Worm (Caenorhabditis elegans) whole organism, L4 larva: Measurements from ENCODE around the gene cpt-2.

ENCODE experiments used
- D1046.2 ChIP-seq: fragments of 200-800 bp; sonication (Bioruptor generic); IDR thresholded peaks from 2 replicates; pipeline ENCODE4 v1.3.6; 2022; ENCODE audit warnings: missing genetic modification characterization, missing compliant biosample characterization
- F37D6.2 ChIP-seq: sonication (generic microtip); optimal IDR thresholded peaks from 2 replicates; lab custom pipeline; 2016; ENCODE audit warnings: mild to moderate bottlenecking, missing genetic modification characterization, missing compliant biosample characterization
- R02D3.7 ChIP-seq: fragments of 150-350 bp; sonication (generic microtip); optimal IDR thresholded peaks from 3 replicates; lab custom pipeline; 2014; ENCODE audit warnings: missing biosample characterization, missing genetic modification characterization
- T26A8.4 ChIP-seq: fragments of 200-800 bp; sonication (Bioruptor generic); IDR thresholded peaks from 2 replicates; pipeline ENCODE4 v1.3.6; 2022; ENCODE audit warnings: missing genetic modification characterization, missing compliant biosample characterization
- ZK337.2 ChIP-seq: fragments of 200-800 bp; sonication (Bioruptor generic); IDR thresholded peaks from 2 replicates; pipeline ENCODE4 v1.3.6; 2022; ENCODE audit warnings: missing genetic modification reagents, missing genetic modification characterization, missing compliant biosample characterization
- aha-1 ChIP-seq: fragments of 150-350 bp; peaks from one replicate; lab custom pipeline; 2014; ENCODE audit warnings: missing biosample characterization, missing genetic modification characterization
- ama-1 ChIP-seq: fragments of 150-350 bp; optimal IDR thresholded peaks from 2 replicates; lab custom pipeline; 2014; ENCODE audit warnings: inconsistent platforms, mixed read lengths
- ceh-20 ChIP-seq: fragments of 200-800 bp; sonication (Bioruptor generic); IDR thresholded peaks from 2 replicates; pipeline ENCODE4 v1.3.6; 2022; ENCODE audit warnings: missing genetic modification reagents, missing genetic modification characterization, missing compliant biosample characterization
- ceh-44 ChIP-seq: fragments of 200-800 bp; sonication (Bioruptor generic); IDR thresholded peaks from 2 replicates; pipeline ENCODE4 v1.3.6; 2022; ENCODE audit warnings: missing genetic modification reagents, missing genetic modification characterization, missing compliant biosample characterization
- daf-12 ChIP-seq: fragments of 150-350 bp; optimal IDR thresholded peaks from 2 replicates; lab custom pipeline; 2014; ENCODE audit warnings: missing biosample characterization, missing genetic modification reagents, missing genetic modification characterization
- daf-16 ChIP-seq, 3 experiments: sonication (generic microtip); optimal IDR thresholded peaks; 2 replicates each; lab custom pipeline; 2016 to 2017; ENCODE audit warnings: missing genetic modification characterization in 3 of 3, missing genetic modification reagents in 3 of 3, mild to moderate bottlenecking in 2 of 3, missing compliant biosample characterization in 2 of 3, missing biosample characterization in 1 of 3, moderate library complexity in 1 of 3
- dmd-9 ChIP-seq: fragments of 200-800 bp; sonication (Bioruptor generic); IDR thresholded peaks from 2 replicates; pipeline ENCODE4 v1.3.6; 2022; ENCODE audit warnings: missing genetic modification reagents, missing genetic modification characterization, missing compliant biosample characterization
- dpl-1 ChIP-seq: fragments of 150-350 bp; optimal IDR thresholded peaks from 2 replicates; lab custom pipeline; 2014; ENCODE audit warnings: missing biosample characterization, missing genetic modification reagents, missing genetic modification characterization
- dve-1 ChIP-seq: sonication (generic microtip); optimal IDR thresholded peaks from 2 replicates; lab custom pipeline; 2017; ENCODE audit warnings: antibody characterized with exemption, mild to moderate bottlenecking, missing genetic modification characterization, missing compliant biosample characterization; ENCODE audit not compliant: insufficient read depth
- gei-8 ChIP-seq: fragments of 200-800 bp; sonication (Bioruptor generic); optimal IDR thresholded peaks from 2 replicates; lab custom pipeline; 2018; ENCODE audit warnings: mild to moderate bottlenecking, missing genetic modification characterization, missing compliant biosample characterization
- hif-1 ChIP-seq, 2 experiments: sonication (generic microtip); optimal IDR thresholded peaks; 2 replicates each; lab custom pipeline; 2016 to 2017; ENCODE audit warnings: missing compliant biosample characterization in 2 of 2, missing genetic modification characterization in 2 of 2, missing genetic modification reagents in 2 of 2, missing genotype in 2 of 2, mild to moderate bottlenecking in 1 of 2
- hmg-1.1 ChIP-seq: fragments of 200-800 bp; sonication (Bioruptor generic); IDR thresholded peaks from 2 replicates; pipeline ENCODE4 v1.3.6; 2022; ENCODE audit warnings: missing genetic modification reagents, missing genetic modification characterization, missing compliant biosample characterization
- lim-7 ChIP-seq: fragments of 200-800 bp; sonication (Bioruptor generic); IDR thresholded peaks from 2 replicates; pipeline ENCODE4 v1.3.6; 2022; ENCODE audit warnings: missing genetic modification characterization, missing compliant biosample characterization
- lin-15B ChIP-seq: fragments of 150-350 bp; sonication (generic microtip); optimal IDR thresholded peaks from 3 replicates; lab custom pipeline; 2014; ENCODE audit warnings: missing biosample characterization, missing genetic modification characterization
- lin-38 ChIP-seq: fragments of 200-800 bp; sonication (Bioruptor generic); IDR thresholded peaks from 2 replicates; pipeline ENCODE4 v1.3.6; 2022; ENCODE audit warnings: missing genetic modification reagents, missing genetic modification characterization, missing compliant biosample characterization
- lin-39 ChIP-seq: fragments of 150-350 bp; optimal IDR thresholded peaks from 2 replicates; lab custom pipeline; 2014; ENCODE audit warnings: missing biosample characterization, missing genetic modification reagents, missing genetic modification characterization
- lir-3 ChIP-seq: sonication (generic microtip); optimal IDR thresholded peaks from 2 replicates; lab custom pipeline; 2016; ENCODE audit warnings: mild to moderate bottlenecking, missing genetic modification characterization, missing compliant biosample characterization
- lsy-2 ChIP-seq, 2 experiments: fragments of 150-350 bp in 1 of 2; sonication (generic microtip) in 1 of 2; optimal IDR thresholded peaks; 2 replicates each; lab custom pipeline; 2014 to 2017; ENCODE audit warnings: missing biosample characterization in 2 of 2, missing genetic modification characterization in 2 of 2
- mdt-29 ChIP-seq: fragments of 200-800 bp; sonication (Bioruptor generic); IDR thresholded peaks from 2 replicates; pipeline ENCODE4 v1.3.6; 2022; ENCODE audit warnings: missing genetic modification reagents, missing genetic modification characterization, missing compliant biosample characterization
- mep-1 ChIP-seq: fragments of 150-350 bp; sonication (generic microtip); optimal IDR thresholded peaks from 3 replicates; lab custom pipeline; 2014; ENCODE audit warnings: missing biosample characterization, missing genetic modification characterization
- mes-2 ChIP-seq: sonication (generic microtip); optimal IDR thresholded peaks from 2 replicates; lab custom pipeline; 2016; ENCODE audit warnings: missing genotype, mild to moderate bottlenecking, missing genetic modification characterization, missing compliant biosample characterization; ENCODE audit not compliant: poor library complexity, severe bottlenecking
- mxl-2 ChIP-seq: fragments of 200-800 bp; sonication (Bioruptor generic); conservative IDR thresholded peaks from 2 replicates; pipeline ENCODE4 v1.3.6; 2022; ENCODE audit warnings: missing genetic modification reagents, missing genetic modification characterization, missing compliant biosample characterization
- mxl-3 ChIP-seq: fragments of 200-800 bp; sonication (Bioruptor generic); optimal IDR thresholded peaks from 2 replicates; lab custom pipeline; 2018; ENCODE audit warnings: mild to moderate bottlenecking, missing genetic modification characterization, missing compliant biosample characterization
- nhr-11 ChIP-seq: fragments of 150-350 bp; optimal IDR thresholded peaks from 2 replicates; lab custom pipeline; 2014; ENCODE audit warnings: missing biosample characterization, missing genetic modification characterization
- nhr-28 ChIP-seq: fragments of 150-350 bp; optimal IDR thresholded peaks from 2 replicates; lab custom pipeline; 2014; ENCODE audit warnings: missing biosample characterization, missing genetic modification characterization
- nhr-42 ChIP-seq: fragments of 200-800 bp; sonication (Bioruptor generic); IDR thresholded peaks from 2 replicates; pipeline ENCODE4 v1.3.6; 2022; ENCODE audit warnings: missing genetic modification characterization, missing compliant biosample characterization
- nhr-77 ChIP-seq: fragments of 150-350 bp; optimal IDR thresholded peaks from 2 replicates; lab custom pipeline; 2014; ENCODE audit warnings: missing biosample characterization, missing genetic modification characterization
- spr-1 ChIP-seq: sonication (generic microtip); optimal IDR thresholded peaks from 2 replicates; lab custom pipeline; 2016; ENCODE audit warnings: mild to moderate bottlenecking, missing genetic modification characterization, missing compliant biosample characterization
- tra-1 ChIP-seq: fragments of 200-800 bp; sonication (Bioruptor generic); IDR thresholded peaks from 2 replicates; pipeline ENCODE4 v1.3.6; 2022; ENCODE audit warnings: missing genetic modification reagents, missing genetic modification characterization, missing compliant biosample characterization
- unc-130 ChIP-seq: sonication (generic microtip); optimal IDR thresholded peaks from 2 replicates; lab custom pipeline; 2016; ENCODE audit warnings: missing genetic modification reagents, missing genetic modification characterization, missing compliant biosample characterization
- unc-39 ChIP-seq: sonication (generic microtip); optimal IDR thresholded peaks from 2 replicates; lab custom pipeline; 2017; ENCODE audit warnings: missing biosample characterization, missing genetic modification characterization
- unc-62 ChIP-seq, 3 experiments: fragments of 150-350 bp in 1 of 3; sonication (generic microtip); optimal IDR thresholded peaks in 2 of 3; peaks in 1 of 3; 1 replicate in 1 of 3; 2 replicates in 2 of 3; lab custom pipeline; 2014 to 2017; ENCODE audit warnings: missing biosample characterization in 3 of 3, missing genetic modification characterization in 3 of 3, missing genetic modification reagents in 3 of 3, missing genotype in 1 of 3
- zag-1 ChIP-seq: fragments of 150-350 bp; optimal IDR thresholded peaks from 2 replicates; lab custom pipeline; 2014; ENCODE audit warnings: missing biosample characterization, missing genetic modification characterization
- zfp-2 ChIP-seq: sonication (generic microtip); optimal IDR thresholded peaks from 2 replicates; lab custom pipeline; 2016; ENCODE audit warnings: mild to moderate bottlenecking, missing genetic modification characterization, missing compliant biosample characterization
- zip-11 ChIP-seq: fragments of 200-800 bp; sonication (Bioruptor generic); IDR thresholded peaks from 2 replicates; pipeline ENCODE4 v1.3.6; 2022; ENCODE audit warnings: missing genetic modification characterization, missing compliant biosample characterization
- ztf-11 ChIP-seq: fragments of 150-350 bp; optimal IDR thresholded peaks from 2 replicates; lab custom pipeline; 2014; ENCODE audit warnings: missing biosample characterization, missing genetic modification characterization
- ztf-7 ChIP-seq: fragments of 150-350 bp; optimal IDR thresholded peaks from 2 replicates; lab custom pipeline; 2014; ENCODE audit warnings: missing biosample characterization, missing genetic modification characterization

The cpt-2 gene

DNA sequence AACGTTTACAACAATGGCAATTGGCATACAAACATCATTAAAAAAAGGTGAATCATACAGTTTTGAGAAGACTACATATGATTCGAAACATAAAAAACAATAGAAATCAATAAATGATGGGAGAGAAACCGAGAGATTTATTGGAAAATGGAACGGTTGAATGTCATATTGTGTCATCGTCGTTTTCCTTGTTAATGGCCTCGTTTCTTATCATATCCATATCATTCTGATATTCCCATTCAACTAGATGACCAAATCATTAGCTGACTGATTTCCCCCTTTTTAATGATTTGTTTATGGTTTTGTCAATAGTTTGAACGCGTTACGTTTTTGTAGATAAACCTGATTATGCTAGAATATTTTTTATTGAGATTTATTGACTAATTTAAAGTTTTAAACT lies 4.7 kb upstream of the cpt-2 start:
- TF ChIP-seq dmd-9 (no peak), F37D6.2 (tag; lab: Kevin White, UChicago) (no peak), nhr-42 (GFP tag; lab: Robert Waterston, UW) (no peak), nhr-28 (peak; percentile 45), D1046.2 (no peak), nhr-77 (tag; lab: Kevin White, UChicago) (no peak), hif-1 (tag; optimal IDR thresholded peaks at IDR 0.05; lab: Kevin White, UChicago) (no peak), dve-1 (tag; lab: Kevin White, UChicago) (no peak)

DNA sequence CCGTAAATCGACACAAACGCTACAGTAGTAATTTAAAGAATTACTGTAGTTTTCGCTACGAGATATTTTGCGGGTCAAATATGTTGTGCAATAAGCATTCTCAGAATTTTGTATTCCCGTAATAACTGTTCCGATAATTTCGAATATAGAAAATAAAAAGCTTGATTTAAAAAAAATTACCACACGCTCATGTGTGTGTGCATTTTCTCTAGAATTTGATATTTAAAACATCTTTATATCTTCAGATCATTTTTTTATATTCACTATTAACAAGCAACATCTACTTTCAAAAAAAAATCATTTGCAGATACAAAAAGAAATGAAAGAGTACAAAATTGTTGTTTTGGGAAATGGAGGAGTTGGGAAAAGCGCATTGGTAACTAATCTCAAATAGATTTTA lies 2.5 kb upstream of the cpt-2 start, which contains the start of gene rap-3:
Gene rap-3 (plus strand): TSS at position 301 of the 400 bp plus-strand sequence.
- TF ChIP-seq nhr-77 (tag; lab: Kevin White, UChicago) (no peak), zfp-2 (tag; lab: Kevin White, UChicago) (no peak), ceh-44 (GFP tag; lab: Robert Waterston, UW) (no peak), R02D3.7 (tag; lab: Kevin White, UChicago) (no peak)

DNA sequence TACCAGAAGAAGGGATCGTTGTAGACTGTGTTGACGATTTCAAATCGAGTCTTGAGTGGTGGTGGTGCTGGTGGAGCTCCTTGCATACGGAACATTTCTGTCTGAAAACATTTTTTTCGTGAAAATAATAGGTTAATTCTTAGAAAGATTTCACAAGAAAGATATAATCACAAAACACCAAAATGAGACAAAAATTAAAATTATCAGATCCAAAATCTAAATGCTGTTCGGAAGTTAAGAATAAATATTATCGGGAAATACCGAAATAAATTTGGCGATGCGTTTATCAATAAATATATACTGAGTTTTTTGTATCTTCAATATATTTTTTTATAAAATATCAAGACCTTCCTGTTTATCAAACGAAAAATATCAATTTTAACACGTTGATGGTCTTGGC lies 950 bp upstream of the cpt-2 start, which contains the start of gene C08F8.9:
Gene C08F8.9 (minus strand): TSS at position 101 of the 400 bp plus-strand sequence.
- TF ChIP-seq unc-130 (GFP tag; lab: Kevin White, UChicago) (no peak), mxl-2 (GFP tag; lab: Robert Waterston, UW) (no peak), dpl-1 (GFP tag; lab: Kevin White, UChicago) (no peak), F37D6.2 (tag; lab: Kevin White, UChicago) (no peak), nhr-77 (tag; lab: Kevin White, UChicago) (no peak), ama-1 (lab: Kevin White, UChicago) (peak; percentile 23), T26A8.4 (GFP tag; lab: Robert Waterston, UW) (no peak)

DNA sequence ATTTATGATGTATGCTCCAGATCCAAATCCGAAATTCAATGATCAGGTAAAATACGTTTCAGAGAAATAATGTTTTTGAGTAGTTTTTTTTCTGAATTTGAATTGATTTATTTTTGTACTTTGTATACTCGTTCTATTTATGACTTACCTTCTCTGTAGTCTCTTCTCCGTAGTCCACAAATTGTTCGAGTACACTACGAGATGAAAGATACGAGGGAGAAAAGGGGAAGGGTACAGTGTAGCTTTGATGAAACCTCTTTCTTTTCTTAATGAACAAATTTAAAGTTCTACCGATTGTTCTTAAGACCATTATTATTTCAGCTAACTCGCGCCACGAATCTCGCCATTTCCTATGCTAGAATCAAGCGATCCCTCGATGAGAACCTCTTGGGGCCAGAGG lies 632 bp downstream of the cpt-2 start:
- TF ChIP-seq dve-1 (tag; lab: Kevin White, UChicago): peak; percentile 30
- TF ChIP-seq lir-3 (tag; lab: Kevin White, UChicago): no peak
- no peak for TF ChIP-seq zip-11
- TF ChIP-seq nhr-77 (tag; lab: Kevin White, UChicago): peak; percentile 27
- peak in 1 of 2 experiments; percentile 67 for TF ChIP-seq unc-62 (GFP tag; optimal IDR thresholded peaks at IDR 0.05 in 1 of 2; lab: Kevin White, UChicago)
- no peak for TF ChIP-seq unc-62 (tag; optimal IDR thresholded peaks at IDR 0.05; lab: Kevin White, UChicago)
- TF ChIP-seq spr-1 (tag; lab: Kevin White, UChicago): no peak
- TF ChIP-seq lsy-2 (tag; optimal IDR thresholded peaks at IDR 0.05; lab: Kevin White, UChicago): peak in 1 of 2 experiments; percentile 3
- TF ChIP-seq aha-1 (tag; lab: Kevin White, UChicago): peak; percentile 78
- no peak for TF ChIP-seq lin-15B
- no peak for TF ChIP-seq ztf-11 (tag; lab: Kevin White, UChicago)
- TF ChIP-seq daf-16 (GFP tag; optimal IDR thresholded peaks at IDR 0.05; lab: Kevin White, UChicago): no peak
- TF ChIP-seq daf-16 (tag; optimal IDR thresholded peaks at IDR 0.05; lab: Kevin White, UChicago): peak; percentile 41
- peak; percentile 99 for TF ChIP-seq nhr-28
- no peak for TF ChIP-seq zag-1 (tag; lab: Kevin White, UChicago)
- TF ChIP-seq mxl-2 (GFP tag; lab: Robert Waterston, UW): no peak
- no peak for TF ChIP-seq gei-8

DNA sequence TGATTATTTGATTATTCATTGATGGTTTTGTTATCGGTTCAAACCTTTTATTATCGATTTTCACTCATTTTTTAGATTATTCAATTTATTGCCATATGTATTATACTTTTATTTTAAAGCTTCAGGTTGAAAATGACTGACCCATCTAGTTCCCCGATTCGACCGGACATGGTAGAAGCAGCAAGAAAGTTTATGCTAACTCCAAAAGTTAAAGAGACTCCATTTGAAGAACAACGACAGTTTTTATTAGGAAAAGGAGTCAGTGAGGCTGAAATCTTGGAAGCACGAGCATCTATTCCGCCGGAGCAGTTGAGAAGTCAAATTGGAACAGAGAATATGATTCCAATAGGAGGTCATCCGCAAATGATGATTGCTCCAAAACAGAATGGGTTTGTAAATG lies 3.6 kb downstream of the cpt-2 start, which contains the start of gene prx-14:
Gene prx-14 (plus strand): TSS at position 120 of the 400 bp plus-strand sequence.
- TF ChIP-seq mep-1 (peak; percentile 14), lin-39 (tag; lab: Kevin White, UChicago) (no peak), ztf-7 (no peak), aha-1 (tag; lab: Kevin White, UChicago) (peak; percentile 88), mes-2 (tag; lab: Kevin White, UChicago) (no peak), unc-62 (GFP tag; optimal IDR thresholded peaks at IDR 0.05 in 1 of 2; lab: Kevin White, UChicago) (no peak), unc-62 (tag; optimal IDR thresholded peaks at IDR 0.05; lab: Kevin White, UChicago) (no peak), tra-1 (GFP tag; lab: Robert Waterston, UW) (no peak), hmg-1.1 (GFP tag; lab: Robert Waterston, UW) (no peak), lin-38 (GFP tag; lab: Robert Waterston, UW) (peak; percentile 40), unc-39 (tag; lab: Kevin White, UChicago) (no peak), mxl-3 (GFP tag; lab: Kevin White, UChicago) (no peak), lim-7 (GFP tag; lab: Robert Waterston, UW) (no peak), dve-1 (tag; lab: Kevin White, UChicago) (peak; percentile 5), daf-12 (tag; lab: Kevin White, UChicago) (no peak), ceh-20 (GFP tag; lab: Robert Waterston, UW) (no peak), ama-1 (lab: Kevin White, UChicago) (peak; percentile 41), zag-1 (tag; lab: Kevin White, UChicago) (no peak), mdt-29 (GFP tag; lab: Robert Waterston, UW) (no peak), nhr-11 (tag; lab: Kevin White, UChicago) (no peak), ZK337.2 (GFP tag; lab: Robert Waterston, UW) (no peak), nhr-77 (tag; lab: Kevin White, UChicago) (no peak), ztf-11 (tag; lab: Kevin White, UChicago) (no peak)
